Worm (Caenorhabditis elegans) whole organism, L3 larva: Measurements from ENCODE around the gene srw-117.

ENCODE experiments used
- aly-2 ChIP-seq: fragments of 150-350 bp; optimal IDR thresholded peaks from 2 replicates; lab custom pipeline; 2014; ENCODE audit warnings: missing biosample characterization, missing genetic modification characterization
- egl-5 ChIP-seq: fragments of 150-350 bp; optimal IDR thresholded peaks from 2 replicates; lab custom pipeline; 2017; ENCODE audit warnings: missing biosample characterization, missing genetic modification reagents, missing genetic modification characterization, inconsistent platforms
- fkh-10 ChIP-seq: sonication (generic microtip); optimal IDR thresholded peaks from 2 replicates; lab custom pipeline; 2017; ENCODE audit warnings: missing biosample characterization, missing genetic modification reagents, missing genetic modification characterization
- hmg-11 ChIP-seq: sonication (generic microtip); optimal IDR thresholded peaks from 2 replicates; lab custom pipeline; 2016; ENCODE audit warnings: missing genetic modification characterization, missing compliant biosample characterization
- lin-15B ChIP-seq: fragments of 150-350 bp; optimal IDR thresholded peaks from 2 replicates; lab custom pipeline; 2014; ENCODE audit warnings: missing biosample characterization, missing genetic modification characterization
- lin-39 ChIP-seq: fragments of 150-350 bp; optimal IDR thresholded peaks from 2 replicates; lab custom pipeline; 2018; ENCODE audit warnings: missing biosample characterization, missing genetic modification reagents, missing genetic modification characterization
- nfya-1 ChIP-seq: sonication (generic microtip); optimal IDR thresholded peaks from 2 replicates; lab custom pipeline; 2017; ENCODE audit warnings: missing genetic modification characterization, mild to moderate bottlenecking, missing compliant biosample characterization, antibody characterized with exemption, moderate library complexity; ENCODE audit not compliant: insufficient read depth
- nhr-25 ChIP-seq: sonication (generic microtip); optimal IDR thresholded peaks from 2 replicates; lab custom pipeline; 2017; ENCODE audit warnings: missing biosample characterization, missing genetic modification characterization
- nhr-77 ChIP-seq: fragments of 150-350 bp; optimal IDR thresholded peaks from 2 replicates; lab custom pipeline; 2014; ENCODE audit warnings: missing biosample characterization, missing genetic modification characterization
- pha-4 ChIP-seq: fragments of 150-350 bp; optimal IDR thresholded peaks from 2 replicates; lab custom pipeline; 2014; ENCODE audit warnings: missing biosample characterization, missing genetic modification reagents, missing genetic modification characterization
- pqm-1 ChIP-seq: fragments of 150-350 bp; optimal IDR thresholded peaks from 2 replicates; lab custom pipeline; 2017; ENCODE audit warnings: missing biosample characterization, missing genetic modification characterization, inconsistent platforms
- snpc-4 ChIP-seq: fragments of 150-350 bp; optimal IDR thresholded peaks from 2 replicates; lab custom pipeline; 2014; ENCODE audit warnings: missing biosample characterization, missing genetic modification characterization
- unc-62 ChIP-seq: fragments of 150-350 bp; sonication (generic microtip); optimal IDR thresholded peaks from 4 replicates; lab custom pipeline; 2014; ENCODE audit warnings: missing biosample characterization, missing genetic modification reagents, missing genetic modification characterization
- ztf-11 ChIP-seq: fragments of 150-350 bp; optimal IDR thresholded peaks from 2 replicates; lab custom pipeline; 2014; ENCODE audit warnings: missing biosample characterization, missing genetic modification characterization

DNA sequence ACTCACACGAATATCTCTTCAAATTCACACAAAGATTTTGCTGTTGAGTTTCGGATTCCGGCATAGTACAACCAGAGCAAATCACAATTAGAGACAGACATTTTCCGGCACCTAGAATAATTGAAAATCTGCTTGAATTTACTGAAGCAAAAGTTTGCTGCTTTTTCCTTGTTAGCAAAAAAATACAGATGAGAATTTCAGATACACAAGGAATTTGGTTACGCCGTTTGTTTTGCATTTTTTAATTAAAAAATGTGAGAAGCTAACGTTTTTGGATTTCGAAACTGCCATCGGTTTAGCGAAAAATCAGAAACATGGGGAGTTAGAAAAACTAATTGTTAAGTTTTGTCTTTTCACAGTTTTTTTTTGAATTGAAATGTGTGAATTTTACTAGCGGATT lies 3.3 kb downstream of the srw-117 start, which contains the start of gene srw-118:
- TF ChIP-seq ztf-11 (tag; lab: Kevin White, UChicago) (no peak), unc-62 (no peak), nhr-25 (tag; lab: Kevin White, UChicago) (no peak), egl-5 (tag; lab: Kevin White, UChicago) (no peak), lin-15B (tag; lab: Kevin White, UChicago) (no peak), aly-2 (tag; lab: Kevin White, UChicago) (no peak), fkh-10 (GFP tag; lab: Kevin White, UChicago) (no peak), pqm-1 (no peak), nfya-1 (tag; lab: Kevin White, UChicago) (no peak), snpc-4 (tag; lab: Kevin White, UChicago) (no peak), nhr-77 (tag; lab: Kevin White, UChicago) (no peak), lin-39 (tag; lab: Kevin White, UChicago) (no peak), hmg-11 (tag; lab: Kevin White, UChicago) (no peak), pha-4 (tag; lab: Kevin White, UChicago) (no peak)
